Fruit fly (Drosophila melanogaster): ENCODE data around the gene nullo.

Gene nullo

dm6 chrX:7000444-7001134 lies 48.7 kb upstream of the nullo start (continued):
- TF ChIP-seq CG43689 (GFP tag; IDR thresholded peaks at IDR 0.05) (no peak), exex (tag; optimal IDR thresholded peaks at IDR 0.05) (no peak), CG16813 (GFP tag; IDR thresholded peaks at IDR 0.05; ENCODE audit: partially characterized antibody) (no peak), wdn (GFP tag; IDR thresholded peaks at IDR 0.05) (no peak), CG10462 (GFP tag; optimal IDR thresholded peaks at IDR 0.05) (no peak), CG3726 (GFP tag; IDR thresholded peaks at IDR 0.05) (no peak), CG18011 (GFP tag; optimal IDR thresholded peaks at IDR 0.05) (no peak), Stat92E (GFP tag; optimal IDR thresholded peaks at IDR 0.05) (no peak), p53 (GFP tag; optimal IDR thresholded peaks at IDR 0.05) (no peak), stwl (tag; optimal IDR thresholded peaks at IDR 0.05) (no peak), CG12659 (GFP tag; optimal IDR thresholded peaks at IDR 0.05) (peak; percentile 43), sna (GFP tag; IDR thresholded peaks at IDR 0.05; ENCODE audit: partially characterized antibody) (no peak), pita (GFP tag; optimal IDR thresholded peaks at IDR 0.05) (no peak), CG10431 (GFP tag; optimal IDR thresholded peaks at IDR 0.05) (no peak), pan (optimal IDR thresholded peaks at IDR 0.05) (no peak), pan (GFP tag; optimal IDR thresholded peaks at IDR 0.05 in 1 of 2, IDR thresholded peaks at IDR 0.05 in 1 of 2) (no peak), Nf-YC (tag; optimal IDR thresholded peaks at IDR 0.05) (no peak), Camta (GFP tag; optimal IDR thresholded peaks at IDR 0.05) (no peak), pho (GFP tag; optimal IDR thresholded peaks at IDR 0.05) (peak; percentile 40), Taf1 (GFP tag; IDR thresholded peaks at IDR 0.05) (no peak), CG12769 (tag; optimal IDR thresholded peaks at IDR 0.05) (peak; percentile 45), hbn (GFP tag; IDR thresholded peaks at IDR 0.05; ENCODE audit: partially characterized antibody) (no peak), amos (GFP tag; IDR thresholded peaks at IDR 0.05; ENCODE audit: partially characterized antibody) (no peak), CG34422 (GFP tag; IDR thresholded peaks at IDR 0.05) (no peak), CG30403 (GFP tag; optimal IDR thresholded peaks at IDR 0.05) (peak; percentile 65), onecut (GFP tag; IDR thresholded peaks at IDR 0.05) (no peak), CG11695 (GFP tag; IDR thresholded peaks at IDR 0.05) (peak; percentile 57; the same call in 2 of the 3 replicates), jigr1 (GFP tag; IDR thresholded peaks at IDR 0.05) (no peak), hkb (optimal IDR thresholded peaks at IDR 0.05) (no peak), hkb (GFP tag; IDR thresholded peaks at IDR 0.05) (no peak), CG32772 (GFP tag; IDR thresholded peaks at IDR 0.05) (0 out of 2 replicates have a peak, but pooled peaks have one; percentile 15), ro (GFP tag; IDR thresholded peaks at IDR 0.05) (no peak), br (optimal IDR thresholded peaks at IDR 0.05) (no peak), CG18262 (tag; optimal IDR thresholded peaks at IDR 0.05) (no peak), Dfd (GFP tag; optimal IDR thresholded peaks at IDR 0.05) (no peak), disco-r (GFP tag; optimal IDR thresholded peaks at IDR 0.05) (no peak), pb (GFP tag; optimal IDR thresholded peaks at IDR 0.05) (no peak), fd96Cb (tag; optimal IDR thresholded peaks at IDR 0.05) (no peak), CG6689 (GFP tag; IDR thresholded peaks at IDR 0.05) (no peak), Max (GFP tag; optimal IDR thresholded peaks at IDR 0.05) (no peak), HLH4C (GFP tag; IDR thresholded peaks at IDR 0.05; ENCODE audit: partially characterized antibody) (no peak), HLHmδ (GFP tag; optimal IDR thresholded peaks at IDR 0.05) (no peak), CG18764 (GFP tag; optimal IDR thresholded peaks at IDR 0.05) (no peak), CG7745 (tag; optimal IDR thresholded peaks at IDR 0.05) (no peak), peb (GFP tag; IDR thresholded peaks at IDR 0.05) (no peak), danr (GFP tag; IDR thresholded peaks at IDR 0.05) (no peak), sisA (GFP tag; IDR thresholded peaks at IDR 0.05) (no peak), aop (GFP tag; IDR thresholded peaks at IDR 0.05) (no peak), chm (GFP tag; IDR thresholded peaks at IDR 0.05) (no peak), Dad (GFP tag; optimal IDR thresholded peaks at IDR 0.05) (no peak), CG12104 (GFP tag; optimal IDR thresholded peaks at IDR 0.05) (no peak)
